Fruit fly (Drosophila melanogaster) whole organism, embryonic: ENCODE measurements around the gene Epp.

Experiments
- B-H1 ChIP-seq: fragments of 200-800 bp; sonication (Bioruptor generic); IDR thresholded peaks from 3 replicates; pipeline ENCODE4 v1.3.6; 2022; ENCODE audit warnings: missing biosample characterization, missing genetic modification characterization
- BtbVII ChIP-seq: fragments of 200-800 bp; sonication (Bioruptor generic); optimal IDR thresholded peaks from 3 replicates; lab custom pipeline; 2017; ENCODE audit warnings: missing biosample characterization, mild to moderate bottlenecking, missing genetic modification characterization
- CG10366 ChIP-seq: fragments of 200-800 bp; sonication (Bioruptor generic); IDR thresholded peaks from 2 replicates; pipeline ENCODE4 v1.3.6; 2022; ENCODE audit warnings: missing biosample characterization, missing genetic modification characterization
- CG10431 ChIP-seq: fragments of 200-800 bp; sonication (Bioruptor generic); optimal IDR thresholded peaks from 3 replicates; lab custom pipeline; 2018; ENCODE audit warnings: missing biosample characterization, mild to moderate bottlenecking, missing genetic modification characterization
- CG10543 ChIP-seq: fragments of 200-800 bp; sonication (Bioruptor generic); optimal IDR thresholded peaks from 3 replicates; lab custom pipeline; 2017; ENCODE audit warnings: missing biosample characterization, mild to moderate bottlenecking, missing genetic modification characterization, moderate library complexity
- CG16779 ChIP-seq: fragments of 200-800 bp; sonication (Bioruptor generic); IDR thresholded peaks from 2 replicates; pipeline ENCODE4 v1.3.6; 2022; ENCODE audit warnings: missing biosample characterization, missing genetic modification characterization
- CG16863 ChIP-seq: fragments of 200-800 bp; sonication (Bioruptor generic); optimal IDR thresholded peaks from 3 replicates; lab custom pipeline; 2016; ENCODE audit warnings: missing biosample characterization, missing genetic modification characterization
- CG17361 ChIP-seq: fragments of 200-800 bp; sonication (Bioruptor generic); IDR thresholded peaks from 3 replicates; pipeline ENCODE4 v1.3.6; 2022; ENCODE audit warnings: missing biosample characterization, missing genetic modification characterization
- CG32532 ChIP-seq: fragments of 200-800 bp; sonication (Bioruptor generic); IDR thresholded peaks from 2 replicates; pipeline ENCODE4 v1.3.6; 2022; ENCODE audit warnings: missing biosample characterization, missing genetic modification characterization
- CG33557 ChIP-seq: fragments of 200-800 bp; sonication (Bioruptor generic); optimal IDR thresholded peaks from 2 replicates; lab custom pipeline; 2019; ENCODE audit warnings: missing biosample characterization, mild to moderate bottlenecking, missing genetic modification characterization, moderate library complexity
- CG34422 ChIP-seq: fragments of 200-800 bp; sonication (Bioruptor generic); IDR thresholded peaks from 3 replicates; pipeline ENCODE4 v1.3.6; 2022; ENCODE audit warnings: missing biosample characterization, missing genetic modification characterization
- CG5245 ChIP-seq: fragments of 200-800 bp; sonication (Bioruptor generic); optimal IDR thresholded peaks from 3 replicates; lab custom pipeline; 2016; ENCODE audit warnings: missing biosample characterization, missing genetic modification characterization
- CG6791 ChIP-seq: fragments of 200-800 bp; sonication (Bioruptor generic); IDR thresholded peaks from 3 replicates; pipeline ENCODE4 v1.3.6; 2022; ENCODE audit warnings: missing biosample characterization, missing genetic modification characterization; ENCODE audit not compliant: partially characterized antibody
- CG7357 ChIP-seq: fragments of 200-800 bp; sonication (Bioruptor generic); IDR thresholded peaks from 3 replicates; pipeline ENCODE4 v1.3.6; 2022; ENCODE audit warnings: missing biosample characterization, missing genetic modification characterization
- CG7556 ChIP-seq: fragments of 200-800 bp; sonication (Bioruptor generic); optimal IDR thresholded peaks from 2 replicates; lab custom pipeline; 2017; ENCODE audit warnings: missing biosample characterization, mild to moderate bottlenecking, missing genetic modification characterization
- CG7987 ChIP-seq: fragments of 200-800 bp; sonication (Bioruptor generic); optimal IDR thresholded peaks from 2 replicates; lab custom pipeline; 2018; ENCODE audit warnings: missing biosample characterization, mild to moderate bottlenecking, missing genetic modification characterization, moderate library complexity
- CG8089 ChIP-seq: fragments of 200-800 bp; sonication (Bioruptor generic); optimal IDR thresholded peaks from 3 replicates; lab custom pipeline; 2016; ENCODE audit warnings: missing biosample characterization, missing genetic modification characterization
- CG8290 ChIP-seq, 3 experiments: fragments of 200-800 bp; sonication (Bioruptor generic); optimal IDR thresholded peaks; 2 replicates each; lab custom pipeline; 2016 to 2019; ENCODE audit warnings: missing biosample characterization in 3 of 3, missing genetic modification characterization in 3 of 3, mild to moderate bottlenecking in 2 of 3, moderate library complexity in 1 of 3
- CG9932 ChIP-seq: fragments of 200-800 bp; sonication (Bioruptor generic); IDR thresholded peaks from 2 replicates; pipeline ENCODE4 v1.3.6; 2022; ENCODE audit warnings: missing biosample characterization, missing genetic modification characterization
- CHES-1-like ChIP-seq: fragments of 200-800 bp; sonication (Bioruptor generic); optimal IDR thresholded peaks from 2 replicates; lab custom pipeline; 2016; ENCODE audit warnings: missing biosample characterization, missing genetic modification characterization
- D19B ChIP-seq: fragments of 200-800 bp; sonication (Bioruptor generic); optimal IDR thresholded peaks from 2 replicates; lab custom pipeline; 2017; ENCODE audit warnings: missing biosample characterization, mild to moderate bottlenecking, missing genetic modification characterization
- Dip3 ChIP-seq: fragments of 200-800 bp; sonication (Bioruptor generic); optimal IDR thresholded peaks from 3 replicates; lab custom pipeline; 2016; ENCODE audit warnings: missing biosample characterization, missing genetic modification characterization
- GATAe ChIP-seq: fragments of 200-800 bp; sonication (Bioruptor generic); conservative IDR thresholded peaks from 2 replicates; pipeline ENCODE4 v1.3.6; 2022; ENCODE audit warnings: missing biosample characterization, missing genetic modification characterization
- Med ChIP-seq: fragments of 200-800 bp; sonication (Bioruptor generic); peaks from one replicate; lab custom pipeline; 2016; ENCODE audit warnings: missing biosample characterization, missing genetic modification characterization, mild to moderate bottlenecking, inconsistent platforms, moderate library complexity
- Nf-YC ChIP-seq: fragments of 200-800 bp; optimal IDR thresholded peaks from 3 replicates; lab custom pipeline; 2019; ENCODE audit warnings: missing biosample characterization, mild to moderate bottlenecking, missing genetic modification characterization, moderate library complexity
- Pdp1 ChIP-seq, 2 experiments: fragments of 200-800 bp; sonication (Bioruptor generic); optimal IDR thresholded peaks; 3 replicates each; lab custom pipeline; 2016; ENCODE audit warnings: missing biosample characterization in 2 of 2, missing genetic modification characterization in 2 of 2, mild to moderate bottlenecking in 1 of 2, moderate library complexity in 1 of 2
- abd-A ChIP-seq: fragments of 200-800 bp; sonication (Bioruptor generic); optimal IDR thresholded peaks from 3 replicates; lab custom pipeline; 2019; ENCODE audit warnings: missing biosample characterization, mild to moderate bottlenecking, missing genetic modification characterization, moderate library complexity
- ase ChIP-seq: fragments of 200-800 bp; sonication (Bioruptor generic); IDR thresholded peaks from 3 replicates; pipeline ENCODE4 v1.3.6; 2022; ENCODE audit warnings: missing biosample characterization, missing genetic modification characterization
- dati ChIP-seq: fragments of 200-800 bp; sonication (Bioruptor generic); IDR thresholded peaks from 2 replicates; pipeline ENCODE4 v1.3.6; 2022; ENCODE audit warnings: missing biosample characterization, missing genetic modification characterization
- fd96Cb ChIP-seq: fragments of 200-800 bp; sonication (Bioruptor generic); optimal IDR thresholded peaks from 2 replicates; lab custom pipeline; 2018; ENCODE audit warnings: missing biosample characterization, mild to moderate bottlenecking, missing genetic modification characterization, moderate library complexity
- fru ChIP-seq: fragments of >200 bp; optimal IDR thresholded peaks from 2 replicates; lab custom pipeline; 2017
- ham ChIP-seq: fragments of 200-800 bp; sonication (Bioruptor generic); IDR thresholded peaks from 2 replicates; pipeline ENCODE4 v1.3.6; 2022; ENCODE audit warnings: missing biosample characterization, missing genetic modification characterization
- kni ChIP-seq: fragments of 200-800 bp; sonication (Bioruptor generic); optimal IDR thresholded peaks from 3 replicates; lab custom pipeline; 2017; ENCODE audit warnings: mild to moderate bottlenecking, missing biosample characterization, missing genetic modification reagents, missing genetic modification characterization
- lilli ChIP-seq: fragments of 200-800 bp; sonication (Bioruptor generic); optimal IDR thresholded peaks from 3 replicates; lab custom pipeline; 2016; ENCODE audit warnings: missing biosample characterization, missing genetic modification characterization
- lov ChIP-seq, 2 experiments: fragments of 200-800 bp in 1 of 2; fragments of >200 bp in 1 of 2; sonication (Bioruptor generic) in 1 of 2; IDR thresholded peaks in 1 of 2; optimal IDR thresholded peaks in 1 of 2; 2 replicates in 1 of 2; 3 replicates in 1 of 2; pipeline versions ENCODE4 v1.3.6 to Lab custom; 2017 to 2022; ENCODE audit warnings: missing biosample characterization in 1 of 2, missing genetic modification characterization in 1 of 2
- mirr ChIP-seq: fragments of 200-800 bp; sonication (Bioruptor generic); optimal IDR thresholded peaks from 3 replicates; lab custom pipeline; 2018; ENCODE audit warnings: missing biosample characterization, mild to moderate bottlenecking, missing genetic modification characterization
- p53 ChIP-seq: fragments of 200-800 bp; sonication (Bioruptor generic); optimal IDR thresholded peaks from 2 replicates; lab custom pipeline; 2016; ENCODE audit warnings: missing biosample characterization, missing genetic modification characterization
- prd ChIP-seq, 3 experiments: fragments of >200 bp in 2 of 3; fragments of 200-800 bp in 1 of 3; sonication (Bioruptor generic) in 1 of 3; optimal IDR thresholded peaks in 2 of 3; IDR thresholded peaks in 1 of 3; 2 replicates in 2 of 3; 3 replicates in 1 of 3; pipeline versions ENCODE4 v1.3.6 to Lab custom; 2017 to 2022; ENCODE audit warnings: missing biosample characterization in 1 of 3, missing genetic modification characterization in 1 of 3
- repo ChIP-seq: fragments of 200-800 bp; sonication (Bioruptor generic); optimal IDR thresholded peaks from 2 replicates; lab custom pipeline; 2016; ENCODE audit warnings: missing biosample characterization, missing genetic modification characterization
- ro ChIP-seq: fragments of 200-800 bp; sonication (Bioruptor generic); IDR thresholded peaks from 2 replicates; pipeline ENCODE4 v1.3.6; 2022; ENCODE audit warnings: missing biosample characterization, missing genetic modification characterization
- seq ChIP-seq: fragments of 200-800 bp; sonication (Bioruptor generic); IDR thresholded peaks from 2 replicates; pipeline ENCODE4 v1.3.6; 2022; ENCODE audit warnings: missing biosample characterization, missing genetic modification characterization
- sisA ChIP-seq: fragments of 200-800 bp; sonication (Bioruptor generic); IDR thresholded peaks from 2 replicates; pipeline ENCODE4 v1.3.6; 2022; ENCODE audit warnings: missing biosample characterization, missing genetic modification characterization
- sob ChIP-seq: fragments of 200-800 bp; sonication (Bioruptor generic); IDR thresholded peaks from 2 replicates; pipeline ENCODE4 v1.3.6; 2022; ENCODE audit warnings: missing biosample characterization, missing genetic modification characterization
- tgo ChIP-seq: fragments of 200-800 bp; sonication (Bioruptor generic); IDR thresholded peaks from 3 replicates; pipeline ENCODE4 v1.3.6; 2022; ENCODE audit warnings: missing biosample characterization, missing genetic modification characterization
- tin ChIP-seq: fragments of 200-800 bp; sonication (Bioruptor generic); optimal IDR thresholded peaks from 3 replicates; lab custom pipeline; 2016; ENCODE audit warnings: missing biosample characterization, missing genetic modification characterization
- tio ChIP-seq: fragments of 200-800 bp; sonication (Bioruptor generic); optimal IDR thresholded peaks from 2 replicates; lab custom pipeline; 2017; ENCODE audit warnings: missing biosample characterization, missing genetic modification characterization, inconsistent platforms
- trem ChIP-seq: fragments of 200-800 bp; optimal IDR thresholded peaks from 3 replicates; lab custom pipeline; 2019; ENCODE audit warnings: missing biosample characterization, mild to moderate bottlenecking, missing genetic modification characterization, moderate library complexity
- trh ChIP-seq: fragments of 200-800 bp; sonication (Bioruptor generic); optimal IDR thresholded peaks from 2 replicates; lab custom pipeline; 2016; ENCODE audit warnings: missing biosample characterization, missing genetic modification characterization
- zen ChIP-seq: fragments of 200-800 bp; sonication (Bioruptor generic); optimal IDR thresholded peaks from 3 replicates; lab custom pipeline; 2018; ENCODE audit warnings: missing biosample characterization, mild to moderate bottlenecking, missing genetic modification characterization, moderate library complexity
- zen2 ChIP-seq: fragments of 200-800 bp; sonication (Bioruptor generic); IDR thresholded peaks from 3 replicates; pipeline ENCODE4 v1.3.6; 2022; ENCODE audit warnings: missing biosample characterization, missing genetic modification characterization; ENCODE audit not compliant: partially characterized antibody

Gene Epp

dm6 chr3R:23942965-23943413, 49.7 kb downstream of the Epp start, which contains the start of gene Gdh (continued):
- TF ChIP-seq sisA (GFP tag; lab: Robert Waterston, UW) = no peak
- no peak for TF ChIP-seq lov (optimal IDR thresholded peaks at IDR 0.05; lab: Kevin White, UChicago)
- no peak for TF ChIP-seq lov (GFP tag; IDR thresholded peaks at IDR 0.05; lab: Robert Waterston, UW)
- no peak; the same call in 1 of the 2 replicates for TF ChIP-seq CG10366 (GFP tag; lab: Robert Waterston, UW)
- no peak; the same call in 2 of the 3 replicates for TF ChIP-seq B-H1 (GFP tag; lab: Robert Waterston, UW)
- TF ChIP-seq CG7987 (GFP tag; lab: Kevin White, UChicago) = peak; percentile 58
- no peak for TF ChIP-seq CHES-1-like (GFP tag; lab: Kevin White, UChicago)
- TF ChIP-seq seq (GFP tag; lab: Robert Waterston, UW) = peak; percentile 38; the same call in 1 of the 2 replicates
- no peak for TF ChIP-seq CG16863 (GFP tag; lab: Kevin White, UChicago)
- TF ChIP-seq ro (GFP tag; lab: Robert Waterston, UW) = no peak
- TF ChIP-seq zen2 (GFP tag; lab: Robert Waterston, UW) = peak; percentile 76; the same call in 2 of the 3 replicates
- TF ChIP-seq CG16779 (GFP tag; lab: Robert Waterston, UW) = peak; percentile 35; the same call in 1 of the 2 replicates
- TF ChIP-seq Nf-YC (tag; lab: Kevin White, UChicago) = peak; percentile 35
- no peak for TF ChIP-seq trh (GFP tag; lab: Kevin White, UChicago)
- TF ChIP-seq repo (GFP tag; lab: Kevin White, UChicago) = no peak
- peak in 1 of 2 experiments; percentile 23 for TF ChIP-seq Pdp1 (GFP tag; optimal IDR thresholded peaks at IDR 0.05; lab: Kevin White, UChicago)
- TF ChIP-seq CG8089 (GFP tag; lab: Kevin White, UChicago) = no peak
- no peak for TF ChIP-seq CG17361 (GFP tag; lab: Robert Waterston, UW)
- TF ChIP-seq prd (optimal IDR thresholded peaks at IDR 0.05; lab: Kevin White, UChicago) = no peak
- TF ChIP-seq prd (GFP tag; IDR thresholded peaks at IDR 0.05; lab: Robert Waterston, UW) = no peak
- no peak for TF ChIP-seq fd96Cb
- TF ChIP-seq sob = peak; percentile 43; the same call in 1 of the 2 replicates
- TF ChIP-seq CG32532 (GFP tag; lab: Robert Waterston, UW) = peak; percentile 55
- TF ChIP-seq ase (GFP tag; lab: Robert Waterston, UW) = no peak
- peak; percentile 77 for TF ChIP-seq CG10543 (GFP tag; lab: Kevin White, UChicago)
- peak; percentile 64 for TF ChIP-seq mirr (GFP tag; lab: Kevin White, UChicago)
- no peak for TF ChIP-seq CG33557 (GFP tag; lab: Kevin White, UChicago)
- TF ChIP-seq dati (GFP tag; lab: Robert Waterston, UW) = no peak
- TF ChIP-seq fru (lab: Kevin White, UChicago) = no peak
- TF ChIP-seq D19B = no peak
- no peak for TF ChIP-seq kni (GFP tag; lab: Kevin White, UChicago)
- peak; percentile 75; the same call in 1 of the 3 replicates for TF ChIP-seq CG34422
- TF ChIP-seq CG9932 (GFP tag; lab: Robert Waterston, UW) = peak; percentile 45; the same call in 1 of the 2 replicates
- TF ChIP-seq lilli = peak; percentile 62
- no peak for TF ChIP-seq CG5245
- TF ChIP-seq tgo = no peak
- peak; percentile 5 for TF ChIP-seq Dip3 (GFP tag; lab: Kevin White, UChicago)
- no peak for TF ChIP-seq abd-A
- peak; percentile 94 for TF ChIP-seq Med (GFP tag; lab: Kevin White, UChicago)
- TF ChIP-seq trem (tag; lab: Kevin White, UChicago) = no peak
- TF ChIP-seq p53 (GFP tag; lab: Kevin White, UChicago) = peak; percentile 23
- no peak for TF ChIP-seq CG7556 (GFP tag; lab: Kevin White, UChicago)
- TF ChIP-seq CG7357 (GFP tag; lab: Robert Waterston, UW) = no peak
- TF ChIP-seq CG10431 (GFP tag; lab: Kevin White, UChicago) = no peak
- TF ChIP-seq tin (GFP tag; lab: Kevin White, UChicago) = no peak
- 0 out of 2 replicates have a peak, but pooled peaks have one; percentile 22 for TF ChIP-seq GATAe (GFP tag; lab: Robert Waterston, UW)
- TF ChIP-seq CG8290 (GFP tag; optimal IDR thresholded peaks at IDR 0.05; lab: Kevin White, UChicago) = no peak
- TF ChIP-seq CG8290 (tag; optimal IDR thresholded peaks at IDR 0.05; lab: Kevin White, UChicago) = peak in 1 of 2 experiments; percentile 58
- TF ChIP-seq ham (GFP tag; lab: Robert Waterston, UW) = no peak
- TF ChIP-seq zen (tag; lab: Kevin White, UChicago) = no peak
- TF ChIP-seq tio = no peak
- TF ChIP-seq CG6791 (GFP tag; lab: Robert Waterston, UW) = no peak
- TF ChIP-seq BtbVII (GFP tag; lab: Kevin White, UChicago) = peak; percentile 21
